Fruit fly (Drosophila melanogaster) Kc167 (cell line): ENCODE measurements around the gene cocoon.

Source experiments
- Myc ChIP-seq: fragments of >200 bp; optimal IDR thresholded peaks from 2 replicates; lab custom pipeline; 2017; ENCODE audit warnings: missing external identifiers
- Sin3A ChIP-seq: fragments of >200 bp; optimal IDR thresholded peaks from 2 replicates; lab custom pipeline; 2018; ENCODE audit warnings: missing external identifiers
- h ChIP-seq: fragments of >200 bp; optimal IDR thresholded peaks from 3 replicates; lab custom pipeline; 2018; ENCODE audit warnings: missing external identifiers
- insv ChIP-seq: fragments of >200 bp; optimal IDR thresholded peaks from 3 replicates; lab custom pipeline; 2018; ENCODE audit warnings: missing external identifiers
- psq ChIP-seq: fragments of >200 bp; optimal IDR thresholded peaks from 2 replicates; lab custom pipeline; 2017; ENCODE audit warnings: missing external identifiers
- ttk ChIP-seq: sonication (Bioruptor generic); optimal IDR thresholded peaks from 2 replicates; lab custom pipeline; 2017; ENCODE audit warnings: missing external identifiers

DNA sequence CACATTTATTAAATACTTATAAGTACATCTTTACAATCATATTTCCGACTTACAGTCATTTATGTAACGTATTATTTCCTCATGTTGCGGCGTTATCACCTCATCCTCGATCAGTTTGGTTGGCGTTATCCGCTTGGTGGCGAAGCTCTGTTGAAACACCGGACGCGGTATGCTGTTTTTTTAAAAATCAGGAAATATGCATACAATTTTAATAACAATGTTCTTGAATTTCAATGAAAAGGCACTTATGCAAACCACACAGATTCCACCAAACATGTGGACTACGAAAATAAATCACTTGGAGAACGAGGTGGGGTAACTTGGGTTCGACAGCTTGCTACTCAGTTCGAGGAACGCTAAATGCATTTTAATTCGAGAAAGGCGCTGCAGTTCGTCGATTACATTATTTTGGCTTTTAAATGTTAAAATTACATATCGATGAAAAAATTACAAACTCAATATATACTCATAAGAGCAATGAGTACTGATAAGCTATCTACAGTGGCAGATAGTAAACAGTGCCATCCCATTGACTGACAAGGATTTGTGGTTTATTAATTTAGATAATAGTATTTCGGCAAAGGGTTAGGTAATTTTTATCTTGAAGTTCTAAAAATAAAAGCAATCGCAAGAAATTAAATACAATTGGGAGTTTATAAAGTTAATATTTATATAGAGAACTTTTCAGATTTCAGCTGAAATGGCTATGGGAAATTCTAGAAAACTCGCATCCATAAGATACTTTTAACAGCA, 32.4 kb upstream of the cocoon start:
- TF ChIP-seq h (lab: Kevin White, UChicago) (no peak), Sin3A (lab: Kevin White, UChicago) (no peak), insv (lab: Kevin White, UChicago) (no peak), psq (lab: Kevin White, UChicago) (no peak), Myc (lab: Kevin White, UChicago) (no peak), ttk (lab: Kevin White, UChicago) (no peak)
